Fruit fly (Drosophila melanogaster): Measurements from ENCODE around the gene CG10600.
A peak's percentile ranks its signal among the peaks of the same experiment; 100 is the strongest.

The CG10600 gene

dm6 chr2L:18830587-18831528, 8.6 kb downstream of the CG10600 start, which contains the start of the genes CG17597 and ScpX (continued):
- TF ChIP-seq CG15696 (tag; optimal IDR thresholded peaks at IDR 0.05) = peak; percentile 60
- TF ChIP-seq h (optimal IDR thresholded peaks at IDR 0.05) = no peak
- peak; percentile 44; the same call in 1 of the 3 replicates for TF ChIP-seq ken (GFP tag; IDR thresholded peaks at IDR 0.05)
- TF ChIP-seq sna (GFP tag; IDR thresholded peaks at IDR 0.05; ENCODE audit: partially characterized antibody) = 0 out of 2 replicates have a peak, but pooled peaks have one; percentile 77
- peak; percentile 19 for TF ChIP-seq CG31388 (GFP tag; optimal IDR thresholded peaks at IDR 0.05)
- TF ChIP-seq Sin3A (optimal IDR thresholded peaks at IDR 0.05) = peak; percentile 71
- TF ChIP-seq BtbVII (GFP tag; optimal IDR thresholded peaks at IDR 0.05) = peak; percentile 38
- no peak for TF ChIP-seq crp (GFP tag; optimal IDR thresholded peaks at IDR 0.05)
- TF ChIP-seq dmrt99B (tag; optimal IDR thresholded peaks at IDR 0.05) = peak; percentile 50
- no peak for TF ChIP-seq CG11093 (GFP tag; IDR thresholded peaks at IDR 0.05)
- peak; percentile 24 for TF ChIP-seq Usf (GFP tag; optimal IDR thresholded peaks at IDR 0.05)
- TF ChIP-seq sob (GFP tag; IDR thresholded peaks at IDR 0.05) = 0 out of 2 replicates have a peak, but pooled peaks have one; percentile 45
- peak; percentile 6 for TF ChIP-seq gcm (GFP tag; optimal IDR thresholded peaks at IDR 0.05)
- 0 out of 3 replicates have a peak, but pooled peaks have one; percentile 28 for TF ChIP-seq CG7357 (GFP tag; IDR thresholded peaks at IDR 0.05)
- TF ChIP-seq cato (GFP tag; optimal IDR thresholded peaks at IDR 0.05; ENCODE audit: borderline replicate concordance) = peak; percentile 15
- TF ChIP-seq Asciz (GFP tag; optimal IDR thresholded peaks at IDR 0.05) = peak; percentile 47
- no peak for TF ChIP-seq Nf-YA (GFP tag; IDR thresholded peaks at IDR 0.05)
- no peak for TF ChIP-seq corto (GFP tag; optimal IDR thresholded peaks at IDR 0.05)
- TF ChIP-seq phol (tag; optimal IDR thresholded peaks at IDR 0.05) = peak; percentile 67
- no peak for TF ChIP-seq Ravus (GFP tag; IDR thresholded peaks at IDR 0.05)
- no peak for TF ChIP-seq br (optimal IDR thresholded peaks at IDR 0.05)
- TF ChIP-seq H15 (GFP tag; IDR thresholded peaks at IDR 0.05) = no peak
- TF ChIP-seq Dref (GFP tag; IDR thresholded peaks at IDR 0.05) = peak; percentile 93
- TF ChIP-seq CG8388 (GFP tag; optimal IDR thresholded peaks at IDR 0.05) = peak; percentile 45
- peak; percentile 67 for TF ChIP-seq CG2712 (tag; optimal IDR thresholded peaks at IDR 0.05)
- peak; percentile 84 for TF ChIP-seq unc-4 (GFP tag; IDR thresholded peaks at IDR 0.05; ENCODE audit: partially characterized antibody)
- peak; percentile 7; the same call in 1 of the 2 replicates for TF ChIP-seq Rx (GFP tag; IDR thresholded peaks at IDR 0.05)
- no peak for TF ChIP-seq CG8359 (GFP tag; optimal IDR thresholded peaks at IDR 0.05; ENCODE audit: borderline replicate concordance)
- peak; percentile 36 for TF ChIP-seq Dad (GFP tag; optimal IDR thresholded peaks at IDR 0.05)
- peak; percentile 71 for TF ChIP-seq ems (GFP tag; optimal IDR thresholded peaks at IDR 0.05)
- TF ChIP-seq CG16815 (GFP tag; optimal IDR thresholded peaks at IDR 0.05) = peak; percentile 26
- peak; percentile 86 for TF ChIP-seq CG13287 (GFP tag; IDR thresholded peaks at IDR 0.05; ENCODE audit: partially characterized antibody)
- peak; percentile 9; the same call in 1 of the 2 replicates for TF ChIP-seq E2f1 (GFP tag; IDR thresholded peaks at IDR 0.05)
- peak; percentile 31; the same call in 1 of the 2 replicates for TF ChIP-seq Adf1 (GFP tag; IDR thresholded peaks at IDR 0.05)
- no peak; the same call in 1 of the 2 replicates for TF ChIP-seq ara (GFP tag; IDR thresholded peaks at IDR 0.05)
- no peak for TF ChIP-seq fru (optimal IDR thresholded peaks at IDR 0.05)
- TF ChIP-seq Ssrp (tag; optimal IDR thresholded peaks at IDR 0.05) = peak; percentile 54
- peak; percentile 99 for TF ChIP-seq kah (GFP tag; optimal IDR thresholded peaks at IDR 0.05)
- TF ChIP-seq D (optimal IDR thresholded peaks at IDR 0.05) = no peak
- peak; percentile 7 for TF ChIP-seq D (GFP tag; optimal IDR thresholded peaks at IDR 0.05)
- peak; percentile 43 for TF ChIP-seq da (GFP tag; optimal IDR thresholded peaks at IDR 0.05)
- TF ChIP-seq ato (GFP tag; IDR thresholded peaks at IDR 0.05; ENCODE audit: partially characterized antibody) = peak; percentile 90
- TF ChIP-seq vfl (GFP tag; optimal IDR thresholded peaks at IDR 0.05) = peak; percentile 66
- peak; percentile 39 for TF ChIP-seq HHEX (GFP tag; optimal IDR thresholded peaks at IDR 0.05)
- TF ChIP-seq CG17186 (GFP tag; optimal IDR thresholded peaks at IDR 0.05) = peak; percentile 89
- peak; percentile 88 for TF ChIP-seq CG7963 (GFP tag; IDR thresholded peaks at IDR 0.05; ENCODE audit: partially characterized antibody)
- TF ChIP-seq CG33557 (GFP tag; optimal IDR thresholded peaks at IDR 0.05) = peak; percentile 64
- no peak for TF ChIP-seq CG12744 (GFP tag; optimal IDR thresholded peaks at IDR 0.05)

Measured in whole organism, embryonic.